Worm (Caenorhabditis elegans) whole organism, mixed stage, embryonic: ENCODE measurements around the gene B0365.9.

Source experiments
- nhr-12 ChIP-seq: fragments of 150-350 bp; optimal IDR thresholded peaks from 2 replicates; lab custom pipeline; 2014; ENCODE audit warnings: missing biosample characterization, missing genetic modification characterization
- nhr-237 ChIP-seq: fragments of 150-350 bp; optimal IDR thresholded peaks from 2 replicates; lab custom pipeline; 2014; ENCODE audit warnings: missing biosample characterization, missing genetic modification characterization
- unc-39 ChIP-seq: fragments of 150-350 bp; optimal IDR thresholded peaks from 2 replicates; lab custom pipeline; 2014; ENCODE audit warnings: missing biosample characterization, missing genetic modification characterization

ce11 chrV:13162885-13163284 lies 29.5 kb upstream of the B0365.9 start:
- TF ChIP-seq unc-39 (tag; lab: Kevin White, UChicago) (no peak), nhr-12 (tag; lab: Kevin White, UChicago) (no peak), nhr-237 (tag; lab: Kevin White, UChicago) (no peak)
